Worm (Caenorhabditis elegans) whole organism, young adult: ENCODE results near the gene srr-10.

Source experiments
- F37B4.10 ChIP-seq: fragments of 200-800 bp; sonication (Bioruptor generic); IDR thresholded peaks from 2 replicates; pipeline ENCODE4 v1.3.6; 2022; ENCODE audit warnings: missing genetic modification characterization, missing compliant biosample characterization
- Y79H2A.3 ChIP-seq: fragments of 200-800 bp; sonication (Bioruptor generic); conservative IDR thresholded peaks from 2 replicates; pipeline ENCODE4 v1.3.6; 2022; ENCODE audit warnings: missing genetic modification reagents, missing genetic modification characterization, missing compliant biosample characterization
- ama-1 ChIP-seq, 3 experiments: fragments of 150-350 bp in 1 of 3; sonication (generic microtip) in 2 of 3; optimal IDR thresholded peaks; 2 replicates each; lab custom pipeline; 2014 to 2018; ENCODE audit warnings: missing biosample characterization in 2 of 3, missing genetic modification characterization in 2 of 3, missing genetic modification reagents in 2 of 3
- cebp-2 ChIP-seq: fragments of 200-800 bp; sonication (Bioruptor generic); IDR thresholded peaks from 2 replicates; pipeline ENCODE4 v1.3.6; 2022; ENCODE audit warnings: missing genetic modification characterization, missing compliant biosample characterization
- ets-4 ChIP-seq: fragments of 200-800 bp; sonication (Bioruptor generic); optimal IDR thresholded peaks from 2 replicates; lab custom pipeline; 2018; ENCODE audit warnings: mild to moderate bottlenecking, missing genetic modification characterization, missing compliant biosample characterization
- mxl-1 ChIP-seq: sonication (generic microtip); optimal IDR thresholded peaks from 2 replicates; lab custom pipeline; 2016; ENCODE audit warnings: missing genetic modification characterization, missing compliant biosample characterization
- nfya-1 ChIP-seq: sonication (generic microtip); optimal IDR thresholded peaks from 2 replicates; lab custom pipeline; 2017; ENCODE audit warnings: antibody characterized with exemption, missing compliant biosample characterization, missing genetic modification characterization, borderline replicate concordance; ENCODE audit not compliant: insufficient read depth
- snpc-4 ChIP-seq, 5 experiments: fragments of 150-350 bp in 1 of 5; sonication (generic microtip) in 4 of 5; optimal IDR thresholded peaks; 2 replicates each; lab custom pipeline; 2014 to 2018; ENCODE audit warnings: missing genetic modification characterization in 5 of 5, missing biosample characterization in 3 of 5, antibody characterized with exemption in 2 of 5, mild to moderate bottlenecking in 2 of 5, missing compliant biosample characterization in 2 of 5, missing genotype in 2 of 5, moderate library complexity in 2 of 5, missing genetic modification reagents in 1 of 5

- TF ChIP-seq F37B4.10 (GFP tag; lab: Robert Waterston, UW) (no peak), snpc-4 (GFP tag; optimal IDR thresholded peaks at IDR 0.05; lab: Kevin White, UChicago) (no peak), snpc-4 (tag; optimal IDR thresholded peaks at IDR 0.05; lab: Kevin White, UChicago) (no peak), ama-1 (optimal IDR thresholded peaks at IDR 0.05; lab: Kevin White, UChicago) (no peak), ama-1 (GFP tag; optimal IDR thresholded peaks at IDR 0.05; lab: Kevin White, UChicago) (no peak), Y79H2A.3 (no peak), cebp-2 (GFP tag; lab: Robert Waterston, UW) (no peak), ets-4 (GFP tag; lab: Kevin White, UChicago) (no peak), mxl-1 (tag; lab: Kevin White, UChicago) (no peak), nfya-1 (tag; lab: Kevin White, UChicago) (no peak)
Measured at ce11 chrV:7747132-7747531, 11.7 kb downstream of the srr-10 start.
